Fruit fly (Drosophila melanogaster) whole organism, embryonic: ENCODE data around the gene CG10343.

Source experiments
- ATbp ChIP-seq: fragments of 200-800 bp; sonication (Bioruptor generic); optimal IDR thresholded peaks from 2 replicates; lab custom pipeline; 2017; ENCODE audit warnings: missing biosample characterization, mild to moderate bottlenecking, missing genetic modification characterization, missing genetic modification reagents
- CG10654 ChIP-seq: fragments of 200-800 bp; sonication (Bioruptor generic); optimal IDR thresholded peaks from 2 replicates; lab custom pipeline; 2016; ENCODE audit warnings: missing biosample characterization, missing genetic modification characterization
- CG10979 ChIP-seq: fragments of 200-800 bp; sonication (Bioruptor generic); optimal IDR thresholded peaks from 2 replicates; lab custom pipeline; 2018; ENCODE audit warnings: missing biosample characterization, mild to moderate bottlenecking, missing genetic modification characterization, moderate library complexity
- CG11560 ChIP-seq: fragments of 200-800 bp; sonication (Bioruptor generic); IDR thresholded peaks from 3 replicates; pipeline ENCODE4 v1.3.6; 2022; ENCODE audit warnings: missing biosample characterization, missing genetic modification characterization
- CG11696 ChIP-seq: fragments of 200-800 bp; sonication (Bioruptor generic); IDR thresholded peaks from 2 replicates; pipeline ENCODE4 v1.3.6; 2022; ENCODE audit warnings: missing biosample characterization, missing genetic modification characterization
- CG13424 ChIP-seq: fragments of 200-800 bp; sonication (Bioruptor generic); optimal IDR thresholded peaks from 2 replicates; lab custom pipeline; 2019; ENCODE audit warnings: missing biosample characterization, mild to moderate bottlenecking, missing genetic modification characterization, moderate library complexity
- CG13624 ChIP-seq: fragments of 200-800 bp; sonication (Bioruptor generic); optimal IDR thresholded peaks from 2 replicates; lab custom pipeline; 2016; ENCODE audit warnings: missing biosample characterization, missing genetic modification characterization
- CG1603 ChIP-seq: fragments of 200-800 bp; sonication (Bioruptor generic); optimal IDR thresholded peaks from 2 replicates; lab custom pipeline; 2019; ENCODE audit warnings: missing biosample characterization, mild to moderate bottlenecking, missing genetic modification characterization, moderate library complexity
- CG16815 ChIP-seq: fragments of 200-800 bp; sonication (Bioruptor generic); optimal IDR thresholded peaks from 3 replicates; lab custom pipeline; 2017; ENCODE audit warnings: missing biosample characterization, mild to moderate bottlenecking, missing genetic modification characterization
- CG18262 ChIP-seq: fragments of 200-800 bp; optimal IDR thresholded peaks from 3 replicates; lab custom pipeline; 2019; ENCODE audit warnings: missing biosample characterization, mild to moderate bottlenecking, missing genetic modification characterization, moderate library complexity
- CG1832 ChIP-seq: fragments of 200-800 bp; sonication (Bioruptor generic); optimal IDR thresholded peaks from 2 replicates; lab custom pipeline; 2017; ENCODE audit warnings: missing biosample characterization, mild to moderate bottlenecking, missing genetic modification characterization, inconsistent platforms
- CG18619 ChIP-seq: fragments of 200-800 bp; sonication (Bioruptor generic); optimal IDR thresholded peaks from 3 replicates; lab custom pipeline; 2017; ENCODE audit warnings: missing biosample characterization, mild to moderate bottlenecking, missing genetic modification characterization
- CG3065 ChIP-seq: fragments of 200-800 bp; sonication (Bioruptor generic); optimal IDR thresholded peaks from 2 replicates; lab custom pipeline; 2016; ENCODE audit warnings: missing biosample characterization, missing genetic modification characterization
- CG31388 ChIP-seq: fragments of 200-800 bp; sonication (Bioruptor generic); optimal IDR thresholded peaks from 2 replicates; lab custom pipeline; 2016; ENCODE audit warnings: missing biosample characterization, missing genetic modification characterization
- CG3163 ChIP-seq: fragments of 200-800 bp; sonication (Bioruptor generic); optimal IDR thresholded peaks from 3 replicates; lab custom pipeline; 2016; ENCODE audit warnings: missing biosample characterization, missing genetic modification characterization
- CG3995 ChIP-seq: fragments of 200-800 bp; sonication (Bioruptor generic); optimal IDR thresholded peaks from 3 replicates; lab custom pipeline; 2016; ENCODE audit warnings: missing biosample characterization, missing genetic modification characterization
- CG4404 ChIP-seq: fragments of 200-800 bp; sonication (Bioruptor generic); IDR thresholded peaks from 2 replicates; pipeline ENCODE4 v1.3.6; 2022; ENCODE audit warnings: missing biosample characterization, missing genetic modification characterization
- CG7745 ChIP-seq: fragments of 200-800 bp; sonication (Bioruptor generic); optimal IDR thresholded peaks from 2 replicates; lab custom pipeline; 2018; ENCODE audit warnings: missing biosample characterization, mild to moderate bottlenecking, missing genetic modification characterization, moderate library complexity
- CkIIα-i1 ChIP-seq: fragments of 200-800 bp; sonication (Bioruptor generic); IDR thresholded peaks from 2 replicates; pipeline ENCODE4 v1.3.6; 2022; ENCODE audit warnings: missing biosample characterization, missing genetic modification characterization
- Dek ChIP-seq: fragments of 200-800 bp; sonication (Bioruptor generic); optimal IDR thresholded peaks from 3 replicates; lab custom pipeline; 2019; ENCODE audit warnings: missing biosample characterization, mild to moderate bottlenecking, missing genetic modification characterization, moderate library complexity
- Doc2 ChIP-seq: fragments of 200-800 bp; sonication (Bioruptor generic); IDR thresholded peaks from 2 replicates; pipeline ENCODE4 v1.3.6; 2022; ENCODE audit warnings: missing biosample characterization, missing genetic modification characterization
- Ets97D ChIP-seq: fragments of 200-800 bp; sonication (Bioruptor generic); optimal IDR thresholded peaks from 3 replicates; lab custom pipeline; 2016; ENCODE audit warnings: missing biosample characterization, missing genetic modification characterization
- Fer1 ChIP-seq: fragments of 200-800 bp; sonication (Bioruptor generic); optimal IDR thresholded peaks from 2 replicates; lab custom pipeline; 2017; ENCODE audit warnings: missing biosample characterization, mild to moderate bottlenecking, missing genetic modification characterization
- Hmx ChIP-seq: fragments of 200-800 bp; sonication (Bioruptor generic); optimal IDR thresholded peaks from 2 replicates; lab custom pipeline; 2016; ENCODE audit warnings: missing biosample characterization, missing genetic modification characterization
- Myb ChIP-seq: fragments of 200-800 bp; sonication (Bioruptor generic); optimal IDR thresholded peaks from 2 replicates; lab custom pipeline; 2016; ENCODE audit warnings: missing biosample characterization, missing genetic modification characterization
- NC2α ChIP-seq: fragments of 200-800 bp; sonication (Bioruptor generic); optimal IDR thresholded peaks from 2 replicates; lab custom pipeline; 2016; ENCODE audit warnings: missing biosample characterization, missing genetic modification characterization
- NC2β ChIP-seq: fragments of 200-800 bp; sonication (Bioruptor generic); optimal IDR thresholded peaks from 2 replicates; lab custom pipeline; 2016; ENCODE audit warnings: missing biosample characterization, missing genetic modification characterization
- Spps ChIP-seq: fragments of 200-800 bp; sonication (Bioruptor generic); optimal IDR thresholded peaks from 2 replicates; lab custom pipeline; 2018; ENCODE audit warnings: missing biosample characterization, mild to moderate bottlenecking, missing genetic modification characterization
- Vsx1 ChIP-seq: fragments of 200-800 bp; sonication (Bioruptor generic); optimal IDR thresholded peaks from 2 replicates; lab custom pipeline; 2017; ENCODE audit warnings: missing biosample characterization, mild to moderate bottlenecking, missing genetic modification characterization, missing genetic modification reagents
- Xrp1 ChIP-seq: fragments of 200-800 bp; sonication (Bioruptor generic); IDR thresholded peaks from 2 replicates; pipeline ENCODE4 v1.3.6; 2022; ENCODE audit warnings: missing biosample characterization, missing genetic modification characterization
- ato ChIP-seq: fragments of 200-800 bp; sonication (Bioruptor generic); IDR thresholded peaks from 2 replicates; pipeline ENCODE4 v1.3.6; 2022; ENCODE audit warnings: missing biosample characterization, missing genetic modification characterization; ENCODE audit not compliant: partially characterized antibody
- bcd ChIP-seq: fragments of 200-800 bp; sonication (Bioruptor generic); optimal IDR thresholded peaks from 2 replicates; lab custom pipeline; 2017; ENCODE audit warnings: missing biosample characterization, mild to moderate bottlenecking, missing genetic modification characterization
- eve ChIP-seq, 2 experiments: fragments of >200 bp; optimal IDR thresholded peaks; 2 replicates each; lab custom pipeline; 2017; ENCODE audit warnings: missing biosample characterization in 2 of 2, missing genetic modification characterization in 2 of 2
- hb ChIP-seq: fragments of 200-800 bp; sonication (Bioruptor generic); IDR thresholded peaks from 3 replicates; pipeline ENCODE4 v1.3.6; 2022; ENCODE audit warnings: missing biosample characterization, missing genetic modification characterization; ENCODE audit not compliant: partially characterized antibody
- hbn ChIP-seq: fragments of 200-800 bp; sonication (Bioruptor generic); IDR thresholded peaks from 2 replicates; pipeline ENCODE4 v1.3.6; 2022; ENCODE audit warnings: missing biosample characterization, missing genetic modification characterization; ENCODE audit not compliant: partially characterized antibody
- hth ChIP-seq: fragments of >200 bp; optimal IDR thresholded peaks from 2 replicates; lab custom pipeline; 2017; ENCODE audit warnings: inconsistent platforms
- insv ChIP-seq, 2 experiments: fragments of 200-800 bp; sonication (Bioruptor generic); optimal IDR thresholded peaks; 3 replicates each; lab custom pipeline; 2016 to 2018; ENCODE audit warnings: missing biosample characterization in 2 of 2, missing genetic modification characterization in 2 of 2
- klu ChIP-seq: fragments of 200-800 bp; sonication (Bioruptor generic); IDR thresholded peaks from 2 replicates; pipeline ENCODE4 v1.3.6; 2022; ENCODE audit warnings: missing biosample characterization, missing genetic modification characterization
- pfk ChIP-seq: fragments of 200-800 bp; sonication (Bioruptor generic); optimal IDR thresholded peaks from 2 replicates; lab custom pipeline; 2018; ENCODE audit warnings: missing biosample characterization, mild to moderate bottlenecking, missing genetic modification characterization, moderate library complexity
- psq ChIP-seq: fragments of 200-800 bp; sonication (Bioruptor generic); optimal IDR thresholded peaks from 2 replicates; lab custom pipeline; 2017; ENCODE audit warnings: missing biosample characterization, missing genetic modification characterization
- row ChIP-seq: fragments of 200-800 bp; sonication (Bioruptor generic); IDR thresholded peaks from 3 replicates; pipeline ENCODE4 v1.3.6; 2022; ENCODE audit warnings: missing biosample characterization, missing genetic modification characterization
- seq ChIP-seq: fragments of 200-800 bp; sonication (Bioruptor generic); IDR thresholded peaks from 2 replicates; pipeline ENCODE4 v1.3.6; 2022; ENCODE audit warnings: missing biosample characterization, missing genetic modification characterization
- sqz ChIP-seq: fragments of 200-800 bp; sonication (Bioruptor generic); optimal IDR thresholded peaks from 3 replicates; lab custom pipeline; 2018; ENCODE audit warnings: missing biosample characterization, mild to moderate bottlenecking, missing genetic modification characterization
- tin ChIP-seq: fragments of 200-800 bp; sonication (Bioruptor generic); optimal IDR thresholded peaks from 3 replicates; lab custom pipeline; 2016; ENCODE audit warnings: missing biosample characterization, missing genetic modification characterization
- trem ChIP-seq: fragments of 200-800 bp; optimal IDR thresholded peaks from 3 replicates; lab custom pipeline; 2019; ENCODE audit warnings: missing biosample characterization, mild to moderate bottlenecking, missing genetic modification characterization, moderate library complexity
- vfl ChIP-seq: fragments of 200-800 bp; sonication (Bioruptor generic); optimal IDR thresholded peaks from 2 replicates; lab custom pipeline; 2016; ENCODE audit warnings: missing biosample characterization, missing genetic modification characterization
- wdn ChIP-seq: fragments of 200-800 bp; sonication (Bioruptor generic); IDR thresholded peaks from 2 replicates; pipeline ENCODE4 v1.3.6; 2022; ENCODE audit warnings: missing biosample characterization, missing genetic modification characterization
- z ChIP-seq: fragments of 200-800 bp; sonication (Bioruptor generic); IDR thresholded peaks from 3 replicates; pipeline ENCODE4 v1.3.6; 2022; ENCODE audit warnings: missing biosample characterization, missing genetic modification characterization
- zfh2 ChIP-seq: fragments of 200-800 bp; sonication (Bioruptor generic); optimal IDR thresholded peaks from 2 replicates; lab custom pipeline; 2016; ENCODE audit warnings: missing biosample characterization, missing genetic modification characterization

The CG10343 gene

DNA sequence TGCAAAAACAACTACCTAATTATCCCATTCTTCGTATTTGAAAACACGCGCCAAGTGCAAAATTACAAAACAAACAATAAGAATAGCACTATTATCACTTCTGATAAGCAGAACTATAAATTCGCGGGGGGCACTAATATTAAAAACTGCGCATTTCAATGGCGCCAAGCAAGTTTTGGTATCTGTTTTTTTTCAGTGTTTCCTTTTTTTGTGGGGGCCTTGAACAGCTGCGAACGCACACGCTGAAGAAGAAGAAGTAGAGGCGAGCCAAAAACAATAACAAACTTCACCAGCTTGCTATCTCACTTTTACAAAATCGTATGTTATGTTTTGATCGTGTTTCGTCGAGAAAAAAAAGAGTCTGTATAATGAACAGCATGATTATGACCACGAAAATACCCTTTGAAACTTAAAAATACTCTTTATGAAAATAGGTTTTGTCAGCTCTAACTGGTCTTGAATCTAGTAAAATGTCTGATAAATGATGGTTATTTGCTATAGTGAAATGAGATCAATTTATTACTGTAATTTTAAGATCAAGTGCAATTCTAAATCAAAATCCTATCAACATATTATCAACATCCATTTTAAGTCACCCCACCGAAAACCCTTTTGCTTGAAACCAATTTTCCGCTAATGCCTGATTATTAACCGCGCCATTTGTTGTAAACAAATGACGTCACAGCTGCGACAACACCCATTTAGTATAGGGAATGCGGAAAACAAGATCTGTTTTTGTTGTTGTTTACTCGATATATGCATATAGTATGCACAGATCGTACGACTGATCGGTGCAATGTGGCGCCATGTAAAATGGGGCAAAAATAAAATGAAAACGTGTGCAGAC lies 9.2 kb upstream of the CG10343 start (continued):
- TF ChIP-seq ato: no peak
- TF ChIP-seq CG3163 (GFP tag; lab: Kevin White, UChicago): peak; percentile 38
- TF ChIP-seq Doc2 (GFP tag; lab: Robert Waterston, UW): no peak
- TF ChIP-seq, all 482 proteins: peak for 301

DNA sequence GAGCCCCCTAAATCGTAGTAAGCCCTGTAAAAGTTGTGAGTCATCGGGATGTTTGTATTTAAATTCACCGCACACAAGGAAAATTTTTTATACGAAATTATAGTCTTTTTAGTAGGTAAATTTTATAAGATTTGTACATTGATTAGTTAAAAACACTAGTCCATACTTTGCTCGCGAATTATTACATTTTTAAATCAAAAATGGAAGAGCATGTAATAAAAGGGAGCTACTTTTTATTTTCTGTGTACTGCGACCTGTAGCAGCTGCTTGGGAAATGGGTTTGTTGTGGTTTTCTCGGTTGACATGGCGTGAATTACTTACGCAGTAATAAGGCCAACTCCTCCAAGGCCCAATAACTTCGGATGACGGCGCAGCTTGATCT lies 8.6 kb upstream of the CG10343 start:
- TF ChIP-seq hth (lab: Kevin White, UChicago): no peak
- no peak for TF ChIP-seq Fer1 (GFP tag; lab: Kevin White, UChicago)
- TF ChIP-seq zfh2 (GFP tag; lab: Kevin White, UChicago): no peak
- no peak for TF ChIP-seq CG18619 (GFP tag; lab: Kevin White, UChicago)
- TF ChIP-seq CG3995: no peak
- TF ChIP-seq CG13424: peak; percentile 46
- TF ChIP-seq klu: no peak
- TF ChIP-seq hbn (GFP tag; lab: Robert Waterston, UW): no peak
- no peak for TF ChIP-seq CG18262 (tag; lab: Kevin White, UChicago)
- TF ChIP-seq eve (GFP tag; optimal IDR thresholded peaks at IDR 0.05; lab: Kevin White, UChicago): no peak
- TF ChIP-seq Myb (GFP tag; lab: Kevin White, UChicago): no peak
- no peak for TF ChIP-seq CkIIα-i1
- no peak for TF ChIP-seq z (GFP tag; lab: Robert Waterston, UW)
- no peak for TF ChIP-seq Hmx (GFP tag; lab: Kevin White, UChicago)
- TF ChIP-seq seq: no peak
- no peak for TF ChIP-seq pfk (GFP tag; lab: Kevin White, UChicago)
- TF ChIP-seq Vsx1 (GFP tag; lab: Kevin White, UChicago): no peak
- TF ChIP-seq CG10979 (tag; lab: Kevin White, UChicago): peak; percentile 8
- no peak for TF ChIP-seq psq (GFP tag; lab: Kevin White, UChicago)
- no peak for TF ChIP-seq trem
- TF ChIP-seq CG1832 (GFP tag; lab: Kevin White, UChicago): no peak
- TF ChIP-seq CG11560 (tag; lab: Robert Waterston, UW): no peak
- no peak for TF ChIP-seq CG1603 (tag; lab: Kevin White, UChicago)
- TF ChIP-seq CG11696: peak; percentile 27; the same call in 1 of the 2 replicates
- TF ChIP-seq tin: no peak
- TF ChIP-seq CG10654 (GFP tag; lab: Kevin White, UChicago): no peak
- no peak for TF ChIP-seq Spps (tag; lab: Kevin White, UChicago)
- TF ChIP-seq Dek (tag; lab: Kevin White, UChicago): no peak
- TF ChIP-seq CG31388 (GFP tag; lab: Kevin White, UChicago): no peak
- TF ChIP-seq NC2β (GFP tag; lab: Kevin White, UChicago): peak; percentile 24
- no peak for TF ChIP-seq sqz (GFP tag; lab: Kevin White, UChicago)
- no peak for TF ChIP-seq bcd
- no peak for TF ChIP-seq CG3065
- TF ChIP-seq CG4404 (GFP tag; lab: Robert Waterston, UW): no peak
- peak; percentile 55 for TF ChIP-seq Xrp1
- TF ChIP-seq NC2α: no peak
- TF ChIP-seq hb (GFP tag; lab: Robert Waterston, UW): no peak
- peak; percentile 43 for TF ChIP-seq ATbp (GFP tag; lab: Kevin White, UChicago)
- TF ChIP-seq CG7745: no peak
- TF ChIP-seq CG16815 (GFP tag; lab: Kevin White, UChicago): no peak
- TF ChIP-seq CG13624 (GFP tag; lab: Kevin White, UChicago): no peak
- no peak for TF ChIP-seq Ets97D (GFP tag; lab: Kevin White, UChicago)
- TF ChIP-seq vfl (GFP tag; lab: Kevin White, UChicago): no peak
- TF ChIP-seq row: peak; percentile 55
- no peak for TF ChIP-seq wdn (GFP tag; lab: Robert Waterston, UW)
- TF ChIP-seq insv (GFP tag; optimal IDR thresholded peaks at IDR 0.05; lab: Kevin White, UChicago): no peak
